Worm (Caenorhabditis elegans) whole organism, early embryonic: Measurements from ENCODE around the gene sul-2.
A peak's percentile ranks its signal among the peaks of the same experiment; 100 is the strongest.

Experiments used
- B0310.2 ChIP-seq: sonication (generic microtip); optimal IDR thresholded peaks from 2 replicates; lab custom pipeline; 2016; ENCODE audit warnings: mild to moderate bottlenecking, missing genetic modification characterization, missing compliant biosample characterization
- F13C5.2 ChIP-seq: sonication (generic microtip); optimal IDR thresholded peaks from 2 replicates; lab custom pipeline; 2017; ENCODE audit warnings: mild to moderate bottlenecking, missing genetic modification characterization, inconsistent platforms, missing compliant biosample characterization
- aly-1 ChIP-seq: sonication (generic microtip); optimal IDR thresholded peaks from 2 replicates; lab custom pipeline; 2016; ENCODE audit warnings: missing genetic modification characterization, missing compliant biosample characterization
- ama-1 ChIP-seq: fragments of 150-350 bp; optimal IDR thresholded peaks from 2 replicates; lab custom pipeline; 2014
- ceh-36 ChIP-seq: sonication (generic microtip); optimal IDR thresholded peaks from 2 replicates; lab custom pipeline; 2016; ENCODE audit warnings: missing genetic modification characterization, inconsistent platforms, missing compliant biosample characterization
- ets-7 ChIP-seq: sonication (generic microtip); optimal IDR thresholded peaks from 2 replicates; lab custom pipeline; 2016; ENCODE audit warnings: missing genotype, missing genetic modification characterization, missing compliant biosample characterization
- hmbx-1 ChIP-seq: sonication (generic microtip); optimal IDR thresholded peaks from 2 replicates; lab custom pipeline; 2016; ENCODE audit warnings: mild to moderate bottlenecking, missing genetic modification characterization, missing compliant biosample characterization
- hmg-4 ChIP-seq: fragments of 200-800 bp; sonication (Bioruptor generic); optimal IDR thresholded peaks from 2 replicates; lab custom pipeline; 2018; ENCODE audit warnings: mild to moderate bottlenecking, missing genetic modification characterization, missing compliant biosample characterization
- pes-1 ChIP-seq: fragments of 200-800 bp; sonication (Bioruptor generic); IDR thresholded peaks from 2 replicates; pipeline ENCODE4 v1.3.6; 2022; ENCODE audit warnings: missing genetic modification reagents, missing genetic modification characterization, missing compliant biosample characterization
- scrt-1 ChIP-seq: fragments of 200-800 bp; sonication (Bioruptor generic); IDR thresholded peaks from 2 replicates; pipeline ENCODE4 v1.3.6; 2022; ENCODE audit warnings: missing genetic modification characterization, missing compliant biosample characterization
- sea-1 ChIP-seq: fragments of 200-800 bp; sonication (Bioruptor generic); conservative IDR thresholded peaks from 2 replicates; pipeline ENCODE4 v1.3.6; 2022; ENCODE audit warnings: missing genetic modification characterization, missing compliant biosample characterization
- tbx-11 ChIP-seq: fragments of 200-800 bp; sonication (Bioruptor generic); IDR thresholded peaks from 2 replicates; pipeline ENCODE4 v1.3.6; 2022; ENCODE audit warnings: missing genetic modification characterization, missing compliant biosample characterization
- tra-4 ChIP-seq: sonication (generic microtip); optimal IDR thresholded peaks from 2 replicates; lab custom pipeline; 2017; ENCODE audit warnings: missing genetic modification characterization, missing compliant biosample characterization

DNA sequence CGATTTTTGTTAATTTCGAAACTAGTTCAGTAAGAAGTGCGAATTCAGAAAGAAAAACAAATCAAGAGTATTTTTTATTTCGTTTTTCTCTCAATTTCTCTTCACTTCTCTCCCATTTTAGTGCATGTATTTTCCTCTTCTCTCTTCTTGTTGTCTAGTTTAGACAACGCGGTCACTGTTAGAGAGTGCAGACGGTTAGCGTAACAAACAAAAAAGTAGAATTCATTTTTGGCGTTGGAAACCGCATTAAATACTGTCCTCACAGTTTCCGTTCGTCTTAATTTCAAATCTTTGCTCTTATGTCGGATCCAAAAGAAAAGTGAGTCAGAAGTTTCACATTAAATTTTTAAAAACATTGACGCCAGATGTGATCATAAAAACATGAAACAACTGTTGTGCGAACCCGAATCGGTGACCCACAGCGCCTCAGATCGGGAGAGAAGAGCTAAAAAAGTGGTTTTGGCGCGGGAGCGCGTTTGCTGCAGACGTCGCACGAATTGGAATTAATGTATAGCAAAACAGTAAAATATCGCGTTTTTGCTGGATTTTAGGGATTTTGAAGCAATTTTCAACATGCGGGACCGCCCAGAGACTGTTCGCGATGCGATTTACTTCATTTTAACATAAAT is 21.5 kb downstream of the sul-2 start, which contains the start of gene srp-7:
- no peak for TF ChIP-seq ama-1 (lab: Kevin White, UChicago)
- no peak for TF ChIP-seq ets-7 (tag; lab: Kevin White, UChicago)
- TF ChIP-seq hmbx-1 (tag; lab: Kevin White, UChicago) = no peak
- no peak for TF ChIP-seq tbx-11
- TF ChIP-seq hmg-4 (GFP tag; lab: Kevin White, UChicago) = no peak
- TF ChIP-seq ceh-36 (tag; lab: Kevin White, UChicago) = no peak
- TF ChIP-seq aly-1 = no peak
- no peak for TF ChIP-seq pes-1
- TF ChIP-seq B0310.2 (tag; lab: Kevin White, UChicago) = no peak
- TF ChIP-seq scrt-1 (GFP tag; lab: Robert Waterston, UW) = peak; percentile 36; the same call in 1 of the 2 replicates
- TF ChIP-seq F13C5.2 (tag; lab: Kevin White, UChicago) = no peak
- no peak for TF ChIP-seq tra-4 (tag; lab: Kevin White, UChicago)
- TF ChIP-seq sea-1 (GFP tag; lab: Robert Waterston, UW) = no peak
